Worm (Caenorhabditis elegans) whole organism, L1 larva: Measurements from ENCODE around the gene smg-6.

Experiments used
- C04F5.9 ChIP-seq: sonication (generic microtip); optimal IDR thresholded peaks from 2 replicates; lab custom pipeline; 2016; ENCODE audit warnings: missing genetic modification characterization, missing compliant biosample characterization
- C16A3.4 ChIP-seq: fragments of 150-350 bp; optimal IDR thresholded peaks from 2 replicates; lab custom pipeline; 2014; ENCODE audit warnings: missing biosample characterization, missing genetic modification characterization
- C34B4.2 ChIP-seq: sonication (generic microtip); optimal IDR thresholded peaks from 2 replicates; lab custom pipeline; 2017; ENCODE audit warnings: mild to moderate bottlenecking, missing genetic modification characterization, missing compliant biosample characterization
- F16B12.6 ChIP-seq: fragments of 150-350 bp; optimal IDR thresholded peaks from 2 replicates; lab custom pipeline; 2014; ENCODE audit warnings: missing biosample characterization, missing genetic modification characterization
- aha-1 ChIP-seq: fragments of 150-350 bp; optimal IDR thresholded peaks from 2 replicates; lab custom pipeline; 2014; ENCODE audit warnings: missing biosample characterization, missing genetic modification characterization
- ama-1 ChIP-seq: fragments of 150-350 bp; optimal IDR thresholded peaks from 2 replicates; lab custom pipeline; 2014
- ceh-8 ChIP-seq: fragments of 200-800 bp; sonication (Bioruptor generic); optimal IDR thresholded peaks from 2 replicates; lab custom pipeline; 2018; ENCODE audit warnings: mild to moderate bottlenecking, missing genetic modification characterization, moderate library complexity, missing compliant biosample characterization
- ceh-88 ChIP-seq: fragments of 200-800 bp; sonication (Bioruptor generic); IDR thresholded peaks from 2 replicates; pipeline ENCODE4 v1.3.6; 2022; ENCODE audit warnings: missing genetic modification characterization, missing compliant biosample characterization
- efl-1 ChIP-seq, 4 experiments: fragments of 150-350 bp; optimal IDR thresholded peaks in 3 of 4; peaks in 1 of 4; 1 replicate in 1 of 4; 2 replicates in 3 of 4; lab custom pipeline; 2014; ENCODE audit warnings: missing biosample characterization in 2 of 4, missing genetic modification characterization in 2 of 4, missing genetic modification reagents in 2 of 4
- egl-13 ChIP-seq: sonication (generic microtip); optimal IDR thresholded peaks from 2 replicates; lab custom pipeline; 2016; ENCODE audit warnings: missing genotype, missing genetic modification reagents, missing genetic modification characterization, missing compliant biosample characterization
- egl-27 ChIP-seq, 2 experiments: fragments of 150-350 bp in 1 of 2; sonication (generic microtip); optimal IDR thresholded peaks; 3 replicates each; lab custom pipeline; 2017 to 2018; ENCODE audit warnings: missing biosample characterization in 2 of 2, missing genetic modification characterization in 2 of 2, missing genetic modification reagents in 2 of 2
- elt-2 ChIP-seq: sonication (generic microtip); optimal IDR thresholded peaks from 2 replicates; lab custom pipeline; 2016; ENCODE audit warnings: missing genetic modification characterization, mild to moderate bottlenecking, inconsistent platforms, missing compliant biosample characterization, missing genetic modification reagents
- elt-3 ChIP-seq, 6 experiments: fragments of 150-350 bp in 1 of 6; sonication (generic microtip); optimal IDR thresholded peaks; 2 replicates each; lab custom pipeline; 2017 to 2018; ENCODE audit warnings: missing biosample characterization in 6 of 6, missing genetic modification characterization in 6 of 6, inconsistent platforms in 1 of 6
- ets-5 ChIP-seq: fragments of 200-800 bp; sonication (Bioruptor generic); IDR thresholded peaks from 2 replicates; pipeline ENCODE4 v1.3.6; 2022; ENCODE audit warnings: missing genetic modification characterization, missing compliant biosample characterization
- fkh-10 ChIP-seq: sonication (generic microtip); optimal IDR thresholded peaks from 2 replicates; lab custom pipeline; 2017; ENCODE audit warnings: missing biosample characterization, missing genetic modification reagents, missing genetic modification characterization
- fkh-4 ChIP-seq: sonication (generic microtip); optimal IDR thresholded peaks from 2 replicates; lab custom pipeline; 2016; ENCODE audit warnings: missing compliant biosample characterization, missing genetic modification characterization, borderline replicate concordance
- grh-1 ChIP-seq: fragments of 200-800 bp; sonication (Bioruptor generic); IDR thresholded peaks from 2 replicates; pipeline ENCODE4 v1.3.6; 2022; ENCODE audit warnings: missing genetic modification reagents, missing genetic modification characterization, missing compliant biosample characterization
- hlh-17 ChIP-seq: fragments of 200-800 bp; sonication (Bioruptor generic); optimal IDR thresholded peaks from 2 replicates; lab custom pipeline; 2018; ENCODE audit warnings: missing genetic modification characterization, mild to moderate bottlenecking, missing compliant biosample characterization, moderate library complexity, borderline replicate concordance
- hpl-2 ChIP-seq: fragments of 150-350 bp; optimal IDR thresholded peaks from 2 replicates; lab custom pipeline; 2014; ENCODE audit warnings: missing biosample characterization, missing genetic modification reagents, missing genetic modification characterization
- isw-1 ChIP-seq: fragments of 200-800 bp; sonication (Bioruptor generic); IDR thresholded peaks from 2 replicates; pipeline ENCODE4 v1.3.6; 2022; ENCODE audit warnings: missing genetic modification characterization, missing compliant biosample characterization
- jun-1 ChIP-seq: fragments of 150-350 bp; optimal IDR thresholded peaks from 2 replicates; lab custom pipeline; 2014; ENCODE audit warnings: missing biosample characterization, missing genetic modification reagents, missing genetic modification characterization
- lin-13 ChIP-seq: fragments of 150-350 bp; optimal IDR thresholded peaks from 2 replicates; lab custom pipeline; 2014; ENCODE audit warnings: missing biosample characterization, missing genetic modification reagents, missing genetic modification characterization
- lin-14 ChIP-seq: fragments of 200-800 bp; sonication (Bioruptor generic); optimal IDR thresholded peaks from 2 replicates; lab custom pipeline; 2018; ENCODE audit warnings: mild to moderate bottlenecking, missing genetic modification characterization, moderate library complexity, missing compliant biosample characterization
- lin-15B ChIP-seq: fragments of 150-350 bp; sonication (generic microtip); optimal IDR thresholded peaks from 3 replicates; lab custom pipeline; 2014; ENCODE audit warnings: missing biosample characterization, missing genetic modification characterization
- lsy-2 ChIP-seq, 2 experiments: fragments of 150-350 bp; optimal IDR thresholded peaks; 2 replicates each; lab custom pipeline; 2014; ENCODE audit warnings: missing biosample characterization in 2 of 2, missing genetic modification characterization in 2 of 2
- mab-9 ChIP-seq: fragments of 200-800 bp; sonication (Bioruptor generic); IDR thresholded peaks from 2 replicates; pipeline ENCODE4 v1.3.6; 2022; ENCODE audit warnings: missing genetic modification reagents, missing genetic modification characterization, missing compliant biosample characterization
- mdl-1 ChIP-seq, 2 experiments: fragments of 150-350 bp; optimal IDR thresholded peaks; 2 replicates each; lab custom pipeline; 2014 to 2017; ENCODE audit warnings: missing biosample characterization in 2 of 2, missing genetic modification characterization in 2 of 2, inconsistent platforms in 1 of 2
- mep-1 ChIP-seq: fragments of 150-350 bp; optimal IDR thresholded peaks from 2 replicates; lab custom pipeline; 2014; ENCODE audit warnings: missing biosample characterization, missing genetic modification characterization
- nhr-12 ChIP-seq: sonication (generic microtip); optimal IDR thresholded peaks from 2 replicates; lab custom pipeline; 2017; ENCODE audit warnings: missing biosample characterization, missing genetic modification characterization
- nhr-19 ChIP-seq: fragments of 200-800 bp; sonication (Bioruptor generic); conservative IDR thresholded peaks from 2 replicates; pipeline ENCODE4 v1.3.6; 2022; ENCODE audit warnings: missing genetic modification characterization, missing compliant biosample characterization
- nhr-20 ChIP-seq: sonication (generic microtip); optimal IDR thresholded peaks from 2 replicates; lab custom pipeline; 2016; ENCODE audit warnings: mild to moderate bottlenecking, missing genetic modification characterization, missing compliant biosample characterization
- nhr-28 ChIP-seq: fragments of 150-350 bp; optimal IDR thresholded peaks from 2 replicates; lab custom pipeline; 2014; ENCODE audit warnings: missing biosample characterization, missing genetic modification characterization
- nhr-71 ChIP-seq: sonication (generic microtip); optimal IDR thresholded peaks from 2 replicates; lab custom pipeline; 2016; ENCODE audit warnings: mild to moderate bottlenecking, missing genetic modification characterization, moderate library complexity, missing compliant biosample characterization
- nhr-77 ChIP-seq: fragments of 150-350 bp; optimal IDR thresholded peaks from 2 replicates; lab custom pipeline; 2014; ENCODE audit warnings: missing biosample characterization, missing genetic modification characterization
- nhr-85 ChIP-seq: sonication (generic microtip); peaks from one replicate; lab custom pipeline; 2016; ENCODE audit warnings: missing genetic modification characterization, inconsistent platforms, missing compliant biosample characterization
- pag-3 ChIP-seq: sonication (generic microtip); optimal IDR thresholded peaks from 2 replicates; lab custom pipeline; 2017; ENCODE audit warnings: missing genetic modification characterization, mild to moderate bottlenecking, missing compliant biosample characterization, antibody characterized with exemption, borderline replicate concordance; ENCODE audit not compliant: insufficient read depth
- pqm-1 ChIP-seq: sonication (generic microtip); optimal IDR thresholded peaks from 3 replicates; lab custom pipeline; 2017; ENCODE audit warnings: missing biosample characterization, missing genetic modification characterization
- rnt-1 ChIP-seq: sonication (generic microtip); optimal IDR thresholded peaks from 2 replicates; lab custom pipeline; 2016; ENCODE audit warnings: mild to moderate bottlenecking, missing genetic modification characterization, moderate library complexity, missing compliant biosample characterization
- snu-23 ChIP-seq: sonication (generic microtip); optimal IDR thresholded peaks from 2 replicates; lab custom pipeline; 2016; ENCODE audit warnings: missing genetic modification characterization, missing compliant biosample characterization
- sox-4 ChIP-seq: sonication (generic microtip); optimal IDR thresholded peaks from 2 replicates; lab custom pipeline; 2016; ENCODE audit warnings: missing genetic modification characterization, missing compliant biosample characterization
- sup-37 ChIP-seq: fragments of 200-800 bp; sonication (Bioruptor generic); optimal IDR thresholded peaks from 2 replicates; lab custom pipeline; 2018; ENCODE audit warnings: mild to moderate bottlenecking, missing genetic modification characterization, missing compliant biosample characterization
- swsn-7 ChIP-seq: sonication (generic microtip); optimal IDR thresholded peaks from 2 replicates; lab custom pipeline; 2016; ENCODE audit warnings: missing genetic modification characterization, missing compliant biosample characterization
- unc-130 ChIP-seq: fragments of 150-350 bp; optimal IDR thresholded peaks from 2 replicates; lab custom pipeline; 2017; ENCODE audit warnings: missing biosample characterization, missing genetic modification characterization, inconsistent platforms
- unc-86 ChIP-seq: sonication (generic microtip); optimal IDR thresholded peaks from 2 replicates; lab custom pipeline; 2016; ENCODE audit warnings: missing genetic modification characterization, missing compliant biosample characterization
- vab-15 ChIP-seq: sonication (generic microtip); optimal IDR thresholded peaks from 2 replicates; lab custom pipeline; 2017; ENCODE audit warnings: missing genotype, mild to moderate bottlenecking, missing genetic modification characterization, missing compliant biosample characterization
- xbp-1 ChIP-seq: sonication (generic microtip); optimal IDR thresholded peaks from 2 replicates; lab custom pipeline; 2016; ENCODE audit warnings: missing genetic modification characterization, missing compliant biosample characterization
- zag-1 ChIP-seq: fragments of 150-350 bp; optimal IDR thresholded peaks from 2 replicates; lab custom pipeline; 2014; ENCODE audit warnings: missing biosample characterization, missing genetic modification characterization
- ztf-4 ChIP-seq: fragments of 150-350 bp; optimal IDR thresholded peaks from 2 replicates; lab custom pipeline; 2014; ENCODE audit warnings: missing biosample characterization, missing genetic modification characterization

The smg-6 gene

DNA sequence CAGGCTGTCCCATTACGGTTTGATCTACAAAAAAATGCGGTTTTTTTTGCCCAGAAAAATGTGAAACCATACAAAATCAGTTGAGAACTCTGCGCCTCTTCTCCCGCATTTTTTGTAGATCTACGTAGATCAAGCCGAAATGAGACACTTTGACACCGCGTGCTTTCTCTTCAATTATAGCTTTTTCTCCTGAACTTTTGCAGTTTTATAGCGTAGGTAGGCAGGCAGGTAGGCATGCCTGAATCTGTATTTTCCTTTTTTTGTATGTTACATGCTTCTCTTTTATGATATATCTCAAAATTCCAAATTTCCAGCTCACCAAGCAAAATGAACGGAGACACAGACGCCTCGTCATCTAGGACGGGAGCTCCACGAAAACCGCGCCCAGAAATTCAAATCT lies at the start of gene smg-6:
smg-6 (plus strand) TSS at position 301 of the 400 bp plus-strand sequence.
- TF ChIP-seq aha-1 (no peak), swsn-7 (tag; lab: Kevin White, UChicago) (no peak), hlh-17 (GFP tag; lab: Kevin White, UChicago) (no peak), pag-3 (no peak), F16B12.6 (tag; lab: Kevin White, UChicago) (no peak), lsy-2 (tag; optimal IDR thresholded peaks at IDR 0.05; lab: Kevin White, UChicago) (no peak), lin-15B (tag; lab: Kevin White, UChicago) (no peak), ets-5 (GFP tag; lab: Robert Waterston, UW) (no peak), sox-4 (tag; lab: Kevin White, UChicago) (no peak), mep-1 (tag; lab: Kevin White, UChicago) (no peak), hpl-2 (GFP tag; lab: Kevin White, UChicago) (no peak), nhr-19 (no peak), egl-13 (tag; lab: Kevin White, UChicago) (no peak), efl-1 (optimal IDR thresholded peaks at IDR 0.05; lab: Kevin White, UChicago) (no peak), efl-1 (GFP tag; optimal IDR thresholded peaks at IDR 0.05 in 1 of 2; lab: Kevin White, UChicago) (no peak), nhr-71 (no peak)

DNA sequence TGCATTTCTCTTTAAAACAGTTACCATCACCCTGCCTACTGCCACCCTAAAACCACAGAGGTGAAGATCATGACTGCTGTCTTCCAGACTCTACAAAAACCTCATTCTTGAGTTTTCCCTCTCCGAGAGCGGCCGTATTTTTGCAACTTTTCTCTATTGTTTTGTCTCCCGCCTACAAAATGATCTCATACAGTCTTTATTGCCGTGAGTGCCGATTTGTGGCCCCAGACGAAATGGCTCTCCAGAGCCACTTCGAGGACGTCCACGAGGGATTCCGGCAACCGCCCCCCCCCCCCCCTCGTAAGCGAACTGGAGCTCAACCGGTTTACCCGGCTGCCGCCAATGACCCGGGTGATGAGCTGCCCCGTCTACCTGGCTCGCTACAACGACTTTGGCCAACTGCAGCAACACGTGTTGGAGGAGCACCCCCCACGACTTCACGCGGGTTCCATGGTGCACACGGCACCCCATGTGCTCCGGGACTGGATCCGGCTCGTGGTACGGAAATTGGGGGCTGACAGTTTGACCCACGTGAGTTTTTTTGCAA lies 48.8 kb upstream of the smg-6 start:
- TF ChIP-seq ceh-8 (GFP tag; lab: Kevin White, UChicago), result peak; percentile 54
- TF ChIP-seq pqm-1 (tag; lab: Kevin White, UChicago), result no peak
- TF ChIP-seq, all 84 proteins: peak for 1

DNA sequence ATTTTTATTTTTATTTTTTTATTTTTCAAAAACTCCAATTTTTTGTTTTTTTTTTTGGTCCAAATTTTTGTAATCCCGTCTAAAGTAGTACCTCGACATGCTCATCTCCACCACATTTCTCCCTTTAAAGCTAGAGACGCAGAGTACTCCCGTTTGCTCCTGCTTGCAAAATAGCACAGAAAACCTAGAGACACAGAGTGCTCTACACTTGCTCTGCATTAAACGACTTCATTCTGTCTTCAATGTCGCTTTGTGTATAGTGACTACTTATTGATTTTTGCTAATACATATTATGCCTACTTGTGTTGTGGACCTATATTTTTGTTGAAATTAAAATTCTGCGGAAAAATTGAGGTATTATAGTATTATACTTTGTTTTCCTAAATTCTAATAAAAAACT lies 47.5 kb upstream of the smg-6 start, which contains the start of gene W04B5.8:
W04B5.8 (plus strand) TSS at position 195 of the 400 bp plus-strand sequence.
- TF ChIP-seq swsn-7 (tag; lab: Kevin White, UChicago) (peak; percentile 5), C34B4.2 (tag; lab: Kevin White, UChicago) (no peak), nhr-12 (tag; lab: Kevin White, UChicago) (no peak), lin-13 (GFP tag; lab: Kevin White, UChicago) (no peak), lin-14 (GFP tag; lab: Kevin White, UChicago) (no peak), grh-1 (GFP tag; lab: Robert Waterston, UW) (no peak), hlh-17 (GFP tag; lab: Kevin White, UChicago) (no peak), ztf-4 (tag; lab: Kevin White, UChicago) (no peak), unc-130 (tag; lab: Kevin White, UChicago) (no peak), mdl-1 (tag; optimal IDR thresholded peaks at IDR 0.05; lab: Kevin White, UChicago) (no peak), xbp-1 (tag; lab: Kevin White, UChicago) (no peak), nhr-77 (no peak), F16B12.6 (tag; lab: Kevin White, UChicago) (peak; percentile 9), egl-27 (tag; optimal IDR thresholded peaks at IDR 0.05; lab: Kevin White, UChicago) (no peak), nhr-28 (tag; lab: Kevin White, UChicago) (no peak), C04F5.9 (no peak), isw-1 (GFP tag; lab: Robert Waterston, UW) (no peak), nhr-20 (tag; lab: Kevin White, UChicago) (no peak), C16A3.4 (tag; lab: Kevin White, UChicago) (no peak), ama-1 (lab: Kevin White, UChicago) (no peak), jun-1 (tag; lab: Kevin White, UChicago) (no peak), sup-37 (GFP tag; lab: Kevin White, UChicago) (no peak), fkh-10 (GFP tag; lab: Kevin White, UChicago) (no peak), zag-1 (no peak), snu-23 (GFP tag; lab: Kevin White, UChicago) (no peak), lin-15B (tag; lab: Kevin White, UChicago) (no peak), fkh-4 (no peak), nhr-19 (no peak), elt-3 (tag; optimal IDR thresholded peaks at IDR 0.05; lab: Kevin White, UChicago) (no peak), rnt-1 (tag; lab: Kevin White, UChicago) (peak; percentile 22), vab-15 (tag; lab: Kevin White, UChicago) (no peak), mab-9 (GFP tag; lab: Robert Waterston, UW) (no peak), elt-2 (tag; lab: Kevin White, UChicago) (no peak), nhr-85 (tag; lab: Kevin White, UChicago) (no peak), efl-1 (optimal IDR thresholded peaks at IDR 0.05; lab: Kevin White, UChicago) (peak; percentile 55 to 58), efl-1 (GFP tag; optimal IDR thresholded peaks at IDR 0.05 in 1 of 2; lab: Kevin White, UChicago) (peak in 1 of 2 experiments; percentile 83), ceh-88 (GFP tag; lab: Robert Waterston, UW) (no peak), lsy-2 (tag; optimal IDR thresholded peaks at IDR 0.05; lab: Kevin White, UChicago) (peak in 1 of 2 experiments; percentile 35), unc-86 (no peak)
